Worm (Caenorhabditis elegans) whole organism, L2 larva: ENCODE results near the gene srh-248.

Experiments used
- Y55F3AM.14 ChIP-seq: fragments of 200-800 bp; sonication (Bioruptor generic); optimal IDR thresholded peaks from 2 replicates; lab custom pipeline; 2018; ENCODE audit warnings: mild to moderate bottlenecking, missing genetic modification characterization, missing compliant biosample characterization
- ceh-16 ChIP-seq: fragments of 150-350 bp; optimal IDR thresholded peaks from 2 replicates; lab custom pipeline; 2014; ENCODE audit warnings: missing biosample characterization, missing genetic modification characterization
- elt-3 ChIP-seq: sonication (generic microtip); optimal IDR thresholded peaks from 2 replicates; lab custom pipeline; 2017; ENCODE audit warnings: missing biosample characterization, missing genetic modification characterization
- lin-13 ChIP-seq: fragments of 150-350 bp; optimal IDR thresholded peaks from 2 replicates; lab custom pipeline; 2014; ENCODE audit warnings: missing biosample characterization, missing genetic modification reagents, missing genetic modification characterization
- nhr-11 ChIP-seq: fragments of 150-350 bp; optimal IDR thresholded peaks from 2 replicates; lab custom pipeline; 2014; ENCODE audit warnings: missing biosample characterization, missing genetic modification characterization
- nhr-129 ChIP-seq: fragments of 150-350 bp; optimal IDR thresholded peaks from 2 replicates; lab custom pipeline; 2014; ENCODE audit warnings: missing biosample characterization, missing genetic modification characterization
- nhr-21 ChIP-seq: fragments of 150-350 bp; optimal IDR thresholded peaks from 2 replicates; lab custom pipeline; 2014; ENCODE audit warnings: missing biosample characterization, missing genetic modification characterization
- nhr-237 ChIP-seq: fragments of 150-350 bp; optimal IDR thresholded peaks from 2 replicates; lab custom pipeline; 2014; ENCODE audit warnings: missing biosample characterization, missing genetic modification characterization
- skn-1 ChIP-seq: sonication (generic microtip); optimal IDR thresholded peaks from 2 replicates; lab custom pipeline; 2017; ENCODE audit warnings: missing biosample characterization, missing genetic modification characterization
- ztf-11 ChIP-seq: sonication (generic microtip); optimal IDR thresholded peaks from 2 replicates; lab custom pipeline; 2017; ENCODE audit warnings: missing biosample characterization, missing genetic modification characterization

DNA sequence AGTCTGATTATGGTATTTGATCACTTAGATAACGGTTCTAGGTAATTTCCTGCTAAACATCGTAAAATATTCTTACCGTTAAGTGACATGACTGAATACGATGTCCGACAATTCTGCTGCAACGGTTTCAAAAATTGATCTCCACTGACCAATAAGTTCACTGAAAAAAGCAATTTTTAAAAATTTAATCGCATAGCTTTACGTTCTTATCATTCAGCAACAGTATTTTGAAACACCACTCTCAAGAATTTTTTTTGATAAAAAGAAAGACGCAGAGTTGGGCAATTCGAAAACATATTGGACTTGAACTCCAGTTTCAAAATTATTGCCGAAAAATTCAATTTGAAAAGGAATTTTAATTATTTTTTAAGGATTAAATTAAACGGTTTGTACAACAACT, 27.7 kb downstream of the srh-248 start, which contains the start of gene C31B8.12:
- TF ChIP-seq nhr-129 (tag; lab: Kevin White, UChicago) (no peak), nhr-237 (no peak), nhr-11 (tag; lab: Kevin White, UChicago) (no peak), ceh-16 (no peak), lin-13 (GFP tag; lab: Kevin White, UChicago) (no peak), skn-1 (no peak), Y55F3AM.14 (no peak), ztf-11 (tag; lab: Kevin White, UChicago) (no peak), elt-3 (tag; lab: Kevin White, UChicago) (no peak), nhr-21 (no peak)
